Worm (Caenorhabditis elegans): ENCODE measurements around the gene abl-1.

The abl-1 gene

ce11 chrX:10637048-10637928 lies 13.3 kb upstream of the abl-1 start (continued):
- TF ChIP-seq swsn-7 (tag; optimal IDR thresholded peaks at IDR 0.05) (peak; percentile 78), lin-14 (GFP tag; optimal IDR thresholded peaks at IDR 0.05) (peak; percentile 98), unc-130 (tag; optimal IDR thresholded peaks at IDR 0.05) (peak; percentile 35), ceh-82 (tag; optimal IDR thresholded peaks at IDR 0.05) (peak; percentile 20 to 88 (median 58)), blmp-1 (tag; optimal IDR thresholded peaks at IDR 0.05) (peak; percentile 94), C16A3.4 (tag; optimal IDR thresholded peaks at IDR 0.05) (peak; percentile 60), snpc-4 (tag; optimal IDR thresholded peaks at IDR 0.05) (peak; percentile 41), fkh-4 (tag; optimal IDR thresholded peaks at IDR 0.05; ENCODE audit: borderline replicate concordance) (peak; percentile 29), nhr-90 (tag; optimal IDR thresholded peaks at IDR 0.05; ENCODE audit: poor library complexity) (peak; percentile 54), sptf-1 (tag; optimal IDR thresholded peaks at IDR 0.05) (no peak), fkh-8 (tag; optimal IDR thresholded peaks at IDR 0.05) (peak; percentile 92), lin-13 (GFP tag; optimal IDR thresholded peaks at IDR 0.05) (peak; percentile 14), grh-1 (GFP tag; IDR thresholded peaks at IDR 0.05) (no peak; the same call in 1 of the 2 replicates), dsc-1 (tag; optimal IDR thresholded peaks at IDR 0.05) (peak; percentile 62), snu-23 (GFP tag; optimal IDR thresholded peaks at IDR 0.05) (peak; percentile 86), sox-4 (tag; optimal IDR thresholded peaks at IDR 0.05) (peak; percentile 11), ceh-8 (GFP tag; optimal IDR thresholded peaks at IDR 0.05) (peak; percentile 78), skn-1 (tag; optimal IDR thresholded peaks at IDR 0.05) (peak; percentile 41), hlh-17 (GFP tag; optimal IDR thresholded peaks at IDR 0.05; ENCODE audit: borderline replicate concordance) (no peak), aha-1 (tag; optimal IDR thresholded peaks at IDR 0.05) (no peak), lir-3 (tag; optimal IDR thresholded peaks at IDR 0.05; ENCODE audit: poor library complexity) (no peak), ztf-4 (tag; optimal IDR thresholded peaks at IDR 0.05) (peak; percentile 75), rnt-1 (tag; optimal IDR thresholded peaks at IDR 0.05) (peak; percentile 72), nhr-19 (GFP tag; conservative IDR thresholded peaks at IDR 0.05) (peak; percentile 71), mdl-1 (tag; optimal IDR thresholded peaks at IDR 0.05) (peak in 1 of 2 experiments; percentile 84), pag-3 (tag; optimal IDR thresholded peaks at IDR 0.05; ENCODE audit: borderline replicate concordance, insufficient read depth) (peak; percentile 45), nhr-28 (tag; optimal IDR thresholded peaks at IDR 0.05) (no peak), fkh-10 (GFP tag; optimal IDR thresholded peaks at IDR 0.05) (peak; percentile 86), nhr-47 (tag; optimal IDR thresholded peaks at IDR 0.05) (peak; percentile 84), ztf-11 (tag; optimal IDR thresholded peaks at IDR 0.05) (peak in 1 of 2 experiments; percentile 41), efl-1 (optimal IDR thresholded peaks at IDR 0.05) (peak; percentile 36 to 59), efl-1 (GFP tag; optimal IDR thresholded peaks at IDR 0.05 in 1 of 2) (peak in 1 of 2 experiments; percentile 81), elt-2 (tag; optimal IDR thresholded peaks at IDR 0.05) (peak; percentile 63), lsy-2 (tag; optimal IDR thresholded peaks at IDR 0.05) (peak; percentile 54 to 72), C04F5.9 (tag; optimal IDR thresholded peaks at IDR 0.05) (no peak), hlh-4 (tag; optimal IDR thresholded peaks at IDR 0.05) (no peak), unc-86 (tag; optimal IDR thresholded peaks at IDR 0.05) (peak; percentile 72), egl-27 (tag; optimal IDR thresholded peaks at IDR 0.05) (peak; percentile 53 to 62), egl-13 (tag; optimal IDR thresholded peaks at IDR 0.05) (peak; percentile 83), isw-1 (GFP tag; IDR thresholded peaks at IDR 0.05) (peak; percentile 54)

ce11 chrX:10635608-10636007 lies 11.6 kb upstream of the abl-1 start, which contains the start of gene daf-12:
TSS of gene daf-12 (plus strand) at chrX:10635908.
- TF ChIP-seq aly-2 (tag; optimal IDR thresholded peaks at IDR 0.05) (no peak), nhr-12 (tag; optimal IDR thresholded peaks at IDR 0.05) (no peak), ces-1 (GFP tag; optimal IDR thresholded peaks at IDR 0.05) (no peak), sptf-1 (tag; optimal IDR thresholded peaks at IDR 0.05) (no peak), pag-3 (tag; optimal IDR thresholded peaks at IDR 0.05; ENCODE audit: borderline replicate concordance, insufficient read depth) (no peak), C34B4.2 (tag; optimal IDR thresholded peaks at IDR 0.05) (no peak), hlh-4 (tag; optimal IDR thresholded peaks at IDR 0.05) (no peak), hlh-17 (GFP tag; optimal IDR thresholded peaks at IDR 0.05; ENCODE audit: borderline replicate concordance) (no peak), C04F5.9 (tag; optimal IDR thresholded peaks at IDR 0.05) (no peak), F16B12.6 (tag; optimal IDR thresholded peaks at IDR 0.05) (no peak), unc-130 (tag; optimal IDR thresholded peaks at IDR 0.05) (no peak), ceh-8 (GFP tag; optimal IDR thresholded peaks at IDR 0.05) (no peak), nhr-85 (tag) (no peak), mab-9 (GFP tag; IDR thresholded peaks at IDR 0.05) (no peak), pqm-1 (tag; optimal IDR thresholded peaks at IDR 0.05) (no peak), jun-1 (tag; optimal IDR thresholded peaks at IDR 0.05) (no peak), nhr-20 (tag; optimal IDR thresholded peaks at IDR 0.05) (no peak), nhr-237 (tag; optimal IDR thresholded peaks at IDR 0.05) (no peak), egl-27 (tag; optimal IDR thresholded peaks at IDR 0.05) (no peak)
